Worm (Caenorhabditis elegans) whole organism, L1 larva: ENCODE results near the gene cpr-1.
A peak's percentile ranks its signal among the peaks of the same experiment; 100 is the strongest.

ENCODE experiments used
- C16A3.4 ChIP-seq: fragments of 150-350 bp; optimal IDR thresholded peaks from 2 replicates; lab custom pipeline; 2014; ENCODE audit warnings: missing biosample characterization, missing genetic modification characterization
- C34B4.2 ChIP-seq: sonication (generic microtip); optimal IDR thresholded peaks from 2 replicates; lab custom pipeline; 2017; ENCODE audit warnings: mild to moderate bottlenecking, missing genetic modification characterization, missing compliant biosample characterization
- Y116A8C.19 ChIP-seq: sonication (generic microtip); optimal IDR thresholded peaks from 2 replicates; lab custom pipeline; 2016; ENCODE audit warnings: missing compliant biosample characterization, missing genetic modification characterization, borderline replicate concordance
- aha-1 ChIP-seq: fragments of 150-350 bp; optimal IDR thresholded peaks from 2 replicates; lab custom pipeline; 2014; ENCODE audit warnings: missing biosample characterization, missing genetic modification characterization
- alr-1 ChIP-seq: fragments of 200-800 bp; sonication (Bioruptor generic); optimal IDR thresholded peaks from 2 replicates; lab custom pipeline; 2018; ENCODE audit warnings: borderline replicate concordance, mild to moderate bottlenecking, missing genetic modification characterization, missing compliant biosample characterization
- aly-2 ChIP-seq: fragments of 150-350 bp; optimal IDR thresholded peaks from 2 replicates; lab custom pipeline; 2014; ENCODE audit warnings: missing biosample characterization, missing genetic modification characterization
- ama-1 ChIP-seq: fragments of 150-350 bp; optimal IDR thresholded peaks from 2 replicates; lab custom pipeline; 2014
- blmp-1 ChIP-seq: fragments of 150-350 bp; optimal IDR thresholded peaks from 2 replicates; lab custom pipeline; 2014; ENCODE audit warnings: missing biosample characterization, missing genetic modification characterization
- ceh-82 ChIP-seq, 3 experiments: fragments of 150-350 bp in 1 of 3; sonication (generic microtip) in 2 of 3; optimal IDR thresholded peaks; 2 replicates each; lab custom pipeline; 2014 to 2017; ENCODE audit warnings: missing biosample characterization in 3 of 3, missing genetic modification characterization in 3 of 3
- ceh-88 ChIP-seq: fragments of 200-800 bp; sonication (Bioruptor generic); IDR thresholded peaks from 2 replicates; pipeline ENCODE4 v1.3.6; 2022; ENCODE audit warnings: missing genetic modification characterization, missing compliant biosample characterization
- dsc-1 ChIP-seq: sonication (generic microtip); optimal IDR thresholded peaks from 2 replicates; lab custom pipeline; 2016; ENCODE audit warnings: mild to moderate bottlenecking, missing genetic modification characterization, missing compliant biosample characterization
- egl-13 ChIP-seq: sonication (generic microtip); optimal IDR thresholded peaks from 2 replicates; lab custom pipeline; 2016; ENCODE audit warnings: missing genotype, missing genetic modification reagents, missing genetic modification characterization, missing compliant biosample characterization
- egl-27 ChIP-seq, 2 experiments: fragments of 150-350 bp in 1 of 2; sonication (generic microtip); optimal IDR thresholded peaks; 3 replicates each; lab custom pipeline; 2017 to 2018; ENCODE audit warnings: missing biosample characterization in 2 of 2, missing genetic modification characterization in 2 of 2, missing genetic modification reagents in 2 of 2
- elt-2 ChIP-seq: sonication (generic microtip); optimal IDR thresholded peaks from 2 replicates; lab custom pipeline; 2016; ENCODE audit warnings: missing genetic modification characterization, mild to moderate bottlenecking, inconsistent platforms, missing compliant biosample characterization, missing genetic modification reagents
- elt-3 ChIP-seq, 6 experiments: fragments of 150-350 bp in 1 of 6; sonication (generic microtip); optimal IDR thresholded peaks; 2 replicates each; lab custom pipeline; 2017 to 2018; ENCODE audit warnings: missing biosample characterization in 6 of 6, missing genetic modification characterization in 6 of 6, inconsistent platforms in 1 of 6
- fkh-10 ChIP-seq: sonication (generic microtip); optimal IDR thresholded peaks from 2 replicates; lab custom pipeline; 2017; ENCODE audit warnings: missing biosample characterization, missing genetic modification reagents, missing genetic modification characterization
- fos-1 ChIP-seq: fragments of 150-350 bp; optimal IDR thresholded peaks from 2 replicates; lab custom pipeline; 2014; ENCODE audit warnings: missing biosample characterization, missing genetic modification characterization
- irx-1 ChIP-seq: sonication (generic microtip); optimal IDR thresholded peaks from 2 replicates; lab custom pipeline; 2016; ENCODE audit warnings: missing genetic modification characterization, missing compliant biosample characterization
- isw-1 ChIP-seq: fragments of 200-800 bp; sonication (Bioruptor generic); IDR thresholded peaks from 2 replicates; pipeline ENCODE4 v1.3.6; 2022; ENCODE audit warnings: missing genetic modification characterization, missing compliant biosample characterization
- jun-1 ChIP-seq: fragments of 150-350 bp; optimal IDR thresholded peaks from 2 replicates; lab custom pipeline; 2014; ENCODE audit warnings: missing biosample characterization, missing genetic modification reagents, missing genetic modification characterization
- lin-14 ChIP-seq: fragments of 200-800 bp; sonication (Bioruptor generic); optimal IDR thresholded peaks from 2 replicates; lab custom pipeline; 2018; ENCODE audit warnings: mild to moderate bottlenecking, missing genetic modification characterization, moderate library complexity, missing compliant biosample characterization
- mab-9 ChIP-seq: fragments of 200-800 bp; sonication (Bioruptor generic); IDR thresholded peaks from 2 replicates; pipeline ENCODE4 v1.3.6; 2022; ENCODE audit warnings: missing genetic modification reagents, missing genetic modification characterization, missing compliant biosample characterization
- mef-2 ChIP-seq: fragments of 150-350 bp; optimal IDR thresholded peaks from 2 replicates; lab custom pipeline; 2014; ENCODE audit warnings: missing biosample characterization, missing genetic modification characterization
- mep-1 ChIP-seq: fragments of 150-350 bp; optimal IDR thresholded peaks from 2 replicates; lab custom pipeline; 2014; ENCODE audit warnings: missing biosample characterization, missing genetic modification characterization
- nhr-12 ChIP-seq: sonication (generic microtip); optimal IDR thresholded peaks from 2 replicates; lab custom pipeline; 2017; ENCODE audit warnings: missing biosample characterization, missing genetic modification characterization
- nhr-19 ChIP-seq: fragments of 200-800 bp; sonication (Bioruptor generic); conservative IDR thresholded peaks from 2 replicates; pipeline ENCODE4 v1.3.6; 2022; ENCODE audit warnings: missing genetic modification characterization, missing compliant biosample characterization
- nhr-20 ChIP-seq: sonication (generic microtip); optimal IDR thresholded peaks from 2 replicates; lab custom pipeline; 2016; ENCODE audit warnings: mild to moderate bottlenecking, missing genetic modification characterization, missing compliant biosample characterization
- nhr-28 ChIP-seq: fragments of 150-350 bp; optimal IDR thresholded peaks from 2 replicates; lab custom pipeline; 2014; ENCODE audit warnings: missing biosample characterization, missing genetic modification characterization
- nhr-84 ChIP-seq: sonication (generic microtip); optimal IDR thresholded peaks from 2 replicates; lab custom pipeline; 2017; ENCODE audit warnings: missing biosample characterization, missing genetic modification characterization
- nhr-90 ChIP-seq: sonication (generic microtip); optimal IDR thresholded peaks from 2 replicates; lab custom pipeline; 2016; ENCODE audit warnings: mild to moderate bottlenecking, missing genetic modification characterization, missing compliant biosample characterization; ENCODE audit not compliant: poor library complexity
- pax-3 ChIP-seq: fragments of 200-800 bp; sonication (Bioruptor generic); optimal IDR thresholded peaks from 2 replicates; lab custom pipeline; 2018; ENCODE audit warnings: mild to moderate bottlenecking, missing genetic modification characterization, moderate library complexity, missing compliant biosample characterization
- rnt-1 ChIP-seq: sonication (generic microtip); optimal IDR thresholded peaks from 2 replicates; lab custom pipeline; 2016; ENCODE audit warnings: mild to moderate bottlenecking, missing genetic modification characterization, moderate library complexity, missing compliant biosample characterization
- snpc-4 ChIP-seq: fragments of 150-350 bp; optimal IDR thresholded peaks from 2 replicates; lab custom pipeline; 2014; ENCODE audit warnings: missing biosample characterization, missing genetic modification characterization
- snu-23 ChIP-seq: sonication (generic microtip); optimal IDR thresholded peaks from 2 replicates; lab custom pipeline; 2016; ENCODE audit warnings: missing genetic modification characterization, missing compliant biosample characterization
- swsn-7 ChIP-seq: sonication (generic microtip); optimal IDR thresholded peaks from 2 replicates; lab custom pipeline; 2016; ENCODE audit warnings: missing genetic modification characterization, missing compliant biosample characterization
- tbx-2 ChIP-seq: sonication (generic microtip); optimal IDR thresholded peaks from 2 replicates; lab custom pipeline; 2016; ENCODE audit warnings: missing genetic modification characterization, missing compliant biosample characterization
- unc-30 ChIP-seq: sonication (generic microtip); optimal IDR thresholded peaks from 2 replicates; lab custom pipeline; 2017; ENCODE audit warnings: missing biosample characterization, missing genetic modification characterization
- unc-62 ChIP-seq: fragments of 150-350 bp; optimal IDR thresholded peaks from 2 replicates; lab custom pipeline; 2014; ENCODE audit warnings: missing biosample characterization, missing genetic modification reagents, missing genetic modification characterization
- vab-15 ChIP-seq: sonication (generic microtip); optimal IDR thresholded peaks from 2 replicates; lab custom pipeline; 2017; ENCODE audit warnings: missing genotype, mild to moderate bottlenecking, missing genetic modification characterization, missing compliant biosample characterization
- zag-1 ChIP-seq: fragments of 150-350 bp; optimal IDR thresholded peaks from 2 replicates; lab custom pipeline; 2014; ENCODE audit warnings: missing biosample characterization, missing genetic modification characterization
- zip-4 ChIP-seq: fragments of 200-800 bp; sonication (Bioruptor generic); optimal IDR thresholded peaks from 2 replicates; lab custom pipeline; 2018; ENCODE audit warnings: mild to moderate bottlenecking, missing genetic modification characterization, moderate library complexity, missing compliant biosample characterization
- ztf-11 ChIP-seq, 2 experiments: sonication (generic microtip); optimal IDR thresholded peaks; 2 replicates each; lab custom pipeline; 2016 to 2017; ENCODE audit warnings: missing genetic modification characterization in 2 of 2, missing biosample characterization in 1 of 2, missing compliant biosample characterization in 1 of 2
- ztf-4 ChIP-seq: fragments of 150-350 bp; optimal IDR thresholded peaks from 2 replicates; lab custom pipeline; 2014; ENCODE audit warnings: missing biosample characterization, missing genetic modification characterization

The cpr-1 gene

ce11 chrV:11993706-11994345, 18.5 kb downstream of the cpr-1 start, which contains the start of the genes cyl-1 and C52E4.7 (continued):
- TF ChIP-seq mab-9 (no peak), alr-1 (tag; lab: Kevin White, UChicago) (no peak), egl-27 (tag; optimal IDR thresholded peaks at IDR 0.05; lab: Kevin White, UChicago) (no peak), mep-1 (tag; lab: Kevin White, UChicago) (peak; percentile 80), ceh-82 (tag; optimal IDR thresholded peaks at IDR 0.05; lab: Kevin White, UChicago) (peak in 2 of 3 experiments; percentile 35 to 40), swsn-7 (tag; lab: Kevin White, UChicago) (peak; percentile 37), elt-2 (tag; lab: Kevin White, UChicago) (no peak), C16A3.4 (peak; percentile 50), C34B4.2 (no peak), jun-1 (tag; lab: Kevin White, UChicago) (no peak)
- TF ChIP-seq, all 84 proteins: peak for 28

ce11 chrV:11995862-11996261, 20.5 kb downstream of the cpr-1 start, which contains the start of gene C52E4.12:
TSS of gene C52E4.12 (plus strand) at chrV:11996162.
- no peak for TF ChIP-seq Y116A8C.19
- no peak for TF ChIP-seq unc-62 (GFP tag; lab: Kevin White, UChicago)
- TF ChIP-seq, all 84 proteins: peak for 0

- no peak for TF ChIP-seq rnt-1
- peak; percentile 50 for TF ChIP-seq egl-13 (tag; lab: Kevin White, UChicago)
Observed at ce11 chrV:11997403-11997802, 22.1 kb downstream of the cpr-1 start.

- 0 out of 2 replicates have a peak, but pooled peaks have one; percentile 30 for TF ChIP-seq ceh-88 (GFP tag; lab: Robert Waterston, UW)
- peak; percentile 49 to 71 (median 67) for TF ChIP-seq ceh-82 (tag; optimal IDR thresholded peaks at IDR 0.05; lab: Kevin White, UChicago)
- peak; percentile 68 for TF ChIP-seq jun-1 (tag; lab: Kevin White, UChicago)
- no peak for TF ChIP-seq vab-15
- peak; percentile 83 for TF ChIP-seq pax-3
- TF ChIP-seq ama-1 (lab: Kevin White, UChicago): no peak
- peak; percentile 92 for TF ChIP-seq snu-23 (GFP tag; lab: Kevin White, UChicago)
- peak in 5 of 6 experiments; percentile 17 to 58 (median 43) for TF ChIP-seq elt-3 (tag; optimal IDR thresholded peaks at IDR 0.05; lab: Kevin White, UChicago)
- TF ChIP-seq fos-1 (tag; lab: Kevin White, UChicago): peak; percentile 35
- peak; percentile 94 for TF ChIP-seq nhr-20 (tag; lab: Kevin White, UChicago)
- no peak for TF ChIP-seq Y116A8C.19
- peak; percentile 60 for TF ChIP-seq irx-1 (tag; lab: Kevin White, UChicago)
- no peak for TF ChIP-seq nhr-12
- TF ChIP-seq ztf-4: peak; percentile 58
- TF ChIP-seq tbx-2 (tag; lab: Kevin White, UChicago): peak; percentile 76
- TF ChIP-seq blmp-1 (tag; lab: Kevin White, UChicago): peak; percentile 46
- peak; percentile 88 for TF ChIP-seq swsn-7 (tag; lab: Kevin White, UChicago)
- TF ChIP-seq zip-4 (GFP tag; lab: Kevin White, UChicago): peak; percentile 56
- no peak for TF ChIP-seq unc-30 (tag; lab: Kevin White, UChicago)
- TF ChIP-seq aha-1 (tag; lab: Kevin White, UChicago): no peak
- peak; percentile 81 for TF ChIP-seq dsc-1 (tag; lab: Kevin White, UChicago)
- TF ChIP-seq nhr-19 (GFP tag; lab: Robert Waterston, UW): peak; percentile 80
- TF ChIP-seq aly-2: peak; percentile 75
- TF ChIP-seq rnt-1: peak; percentile 73
- TF ChIP-seq elt-2 (tag; lab: Kevin White, UChicago): peak; percentile 98
- peak; percentile 91 for TF ChIP-seq nhr-90 (tag; lab: Kevin White, UChicago)
- TF ChIP-seq isw-1: no peak
- TF ChIP-seq alr-1 (tag; lab: Kevin White, UChicago): no peak
- no peak for TF ChIP-seq zag-1 (tag; lab: Kevin White, UChicago)
- TF ChIP-seq lin-14: peak; percentile 81
- TF ChIP-seq nhr-28: no peak
- peak in 1 of 2 experiments; percentile 81 for TF ChIP-seq ztf-11 (tag; optimal IDR thresholded peaks at IDR 0.05; lab: Kevin White, UChicago)
- TF ChIP-seq mef-2: no peak
- peak; percentile 81 for TF ChIP-seq snpc-4 (tag; lab: Kevin White, UChicago)
- no peak for TF ChIP-seq nhr-84 (tag; lab: Kevin White, UChicago)
- TF ChIP-seq fkh-10 (GFP tag; lab: Kevin White, UChicago): peak; percentile 18
Observed at ce11 chrV:12001747-12002456, 26.6 kb downstream of the cpr-1 start, which contains the start of gene gcy-33. TSS of gene gcy-33 (minus strand) at chrV:12001797.
